Fruit fly (Drosophila melanogaster) whole organism, embryonic: ENCODE results near the gene bys.

Source experiments
- Adf1 ChIP-seq: fragments of 200-800 bp; sonication (Bioruptor generic); IDR thresholded peaks from 2 replicates; pipeline ENCODE4 v1.3.6; 2022; ENCODE audit warnings: missing biosample characterization, missing genetic modification characterization
- CG1024 ChIP-seq: fragments of 200-800 bp; sonication (Bioruptor generic); IDR thresholded peaks from 2 replicates; pipeline ENCODE4 v1.3.6; 2022; ENCODE audit warnings: missing biosample characterization, missing genetic modification characterization
- CG10321 ChIP-seq: fragments of 200-800 bp; sonication (Bioruptor generic); IDR thresholded peaks from 2 replicates; pipeline ENCODE4 v1.3.6; 2022; ENCODE audit warnings: missing biosample characterization, missing genetic modification characterization
- CG10654 ChIP-seq: fragments of 200-800 bp; sonication (Bioruptor generic); optimal IDR thresholded peaks from 2 replicates; lab custom pipeline; 2016; ENCODE audit warnings: missing biosample characterization, missing genetic modification characterization
- CG12071 ChIP-seq: fragments of 200-800 bp; sonication (Bioruptor generic); optimal IDR thresholded peaks from 3 replicates; lab custom pipeline; 2018; ENCODE audit warnings: missing biosample characterization, mild to moderate bottlenecking, missing genetic modification characterization
- CG12769 ChIP-seq: fragments of 200-800 bp; sonication (Bioruptor generic); optimal IDR thresholded peaks from 2 replicates; lab custom pipeline; 2019; ENCODE audit warnings: missing biosample characterization, mild to moderate bottlenecking, missing genetic modification characterization, moderate library complexity
- CG1529 ChIP-seq: fragments of 200-800 bp; sonication (Bioruptor generic); optimal IDR thresholded peaks from 3 replicates; lab custom pipeline; 2018; ENCODE audit warnings: missing biosample characterization, missing genetic modification characterization
- CG17385 ChIP-seq: fragments of 200-800 bp; sonication (Bioruptor generic); optimal IDR thresholded peaks from 3 replicates; lab custom pipeline; 2018; ENCODE audit warnings: missing biosample characterization, mild to moderate bottlenecking, missing genetic modification characterization
- CG2199 ChIP-seq: fragments of 200-800 bp; sonication (Bioruptor generic); IDR thresholded peaks from 3 replicates; pipeline ENCODE4 v1.3.6; 2022; ENCODE audit warnings: missing biosample characterization, missing genetic modification characterization
- CG30020 ChIP-seq: fragments of 200-800 bp; optimal IDR thresholded peaks from 2 replicates; lab custom pipeline; 2019; ENCODE audit warnings: missing biosample characterization, mild to moderate bottlenecking, missing genetic modification characterization, moderate library complexity
- CG31441 ChIP-seq: fragments of 200-800 bp; sonication (Bioruptor generic); IDR thresholded peaks from 2 replicates; pipeline ENCODE4 v1.3.6; 2022; ENCODE audit warnings: missing biosample characterization, missing genetic modification characterization
- CG32772 ChIP-seq: fragments of 200-800 bp; sonication (Bioruptor generic); IDR thresholded peaks from 2 replicates; pipeline ENCODE4 v1.3.6; 2022; ENCODE audit warnings: missing biosample characterization, missing genetic modification characterization
- CG7556 ChIP-seq: fragments of 200-800 bp; sonication (Bioruptor generic); optimal IDR thresholded peaks from 2 replicates; lab custom pipeline; 2017; ENCODE audit warnings: missing biosample characterization, mild to moderate bottlenecking, missing genetic modification characterization
- CG7839 ChIP-seq: fragments of 200-800 bp; sonication (Bioruptor generic); optimal IDR thresholded peaks from 3 replicates; lab custom pipeline; 2018; ENCODE audit warnings: missing biosample characterization, mild to moderate bottlenecking, missing genetic modification characterization, moderate library complexity
- CG9727 ChIP-seq: fragments of 200-800 bp; sonication (Bioruptor generic); optimal IDR thresholded peaks from 3 replicates; lab custom pipeline; 2017; ENCODE audit warnings: missing biosample characterization, mild to moderate bottlenecking, missing genetic modification characterization
- D19B ChIP-seq: fragments of 200-800 bp; sonication (Bioruptor generic); optimal IDR thresholded peaks from 2 replicates; lab custom pipeline; 2017; ENCODE audit warnings: missing biosample characterization, mild to moderate bottlenecking, missing genetic modification characterization
- Dip3 ChIP-seq: fragments of 200-800 bp; sonication (Bioruptor generic); optimal IDR thresholded peaks from 3 replicates; lab custom pipeline; 2016; ENCODE audit warnings: missing biosample characterization, missing genetic modification characterization
- Dll ChIP-seq: fragments of 200-800 bp; sonication (Bioruptor generic); IDR thresholded peaks from 4 replicates; pipeline ENCODE4 v1.3.6; 2022; ENCODE audit warnings: missing biosample characterization, missing genetic modification characterization; ENCODE audit not compliant: partially characterized antibody
- Doc2 ChIP-seq: fragments of 200-800 bp; sonication (Bioruptor generic); IDR thresholded peaks from 2 replicates; pipeline ENCODE4 v1.3.6; 2022; ENCODE audit warnings: missing biosample characterization, missing genetic modification characterization
- Doc3 ChIP-seq: fragments of 200-800 bp; sonication (Bioruptor generic); IDR thresholded peaks from 3 replicates; pipeline ENCODE4 v1.3.6; 2022; ENCODE audit warnings: missing biosample characterization, missing genetic modification characterization; ENCODE audit not compliant: partially characterized antibody
- Eip74EF ChIP-seq, 2 experiments: fragments of 200-800 bp in 1 of 2; fragments of >200 bp in 1 of 2; sonication (Bioruptor generic) in 1 of 2; optimal IDR thresholded peaks; 2 replicates each; lab custom pipeline; 2017 to 2019; ENCODE audit warnings: missing biosample characterization in 2 of 2, missing genetic modification characterization in 2 of 2, mild to moderate bottlenecking in 1 of 2, moderate library complexity in 1 of 2
- HHEX ChIP-seq: fragments of 200-800 bp; sonication (Bioruptor generic); optimal IDR thresholded peaks from 3 replicates; lab custom pipeline; 2017; ENCODE audit warnings: missing biosample characterization, mild to moderate bottlenecking, missing genetic modification characterization, missing genetic modification reagents
- HLH54F ChIP-seq: fragments of 200-800 bp; sonication (Bioruptor generic); optimal IDR thresholded peaks from 3 replicates; lab custom pipeline; 2016; ENCODE audit warnings: missing biosample characterization, missing genetic modification characterization
- Neu2 ChIP-seq: fragments of 200-800 bp; sonication (Bioruptor generic); optimal IDR thresholded peaks from 3 replicates; lab custom pipeline; 2016; ENCODE audit warnings: missing biosample characterization, missing genetic modification characterization, borderline replicate concordance
- NfI ChIP-seq: fragments of 200-800 bp; sonication (Bioruptor generic); optimal IDR thresholded peaks from 3 replicates; lab custom pipeline; 2018; ENCODE audit warnings: missing biosample characterization, mild to moderate bottlenecking, missing genetic modification characterization, moderate library complexity
- Oli ChIP-seq: fragments of 200-800 bp; sonication (Bioruptor generic); optimal IDR thresholded peaks from 2 replicates; lab custom pipeline; 2018; ENCODE audit warnings: missing biosample characterization, mild to moderate bottlenecking, missing genetic modification characterization, moderate library complexity
- al ChIP-seq: fragments of 200-800 bp; sonication (Bioruptor generic); IDR thresholded peaks from 2 replicates; pipeline ENCODE4 v1.3.6; 2022; ENCODE audit warnings: missing biosample characterization, missing genetic modification characterization
- cas ChIP-seq: fragments of 200-800 bp; sonication (Bioruptor generic); IDR thresholded peaks from 2 replicates; pipeline ENCODE4 v1.3.6; 2022; ENCODE audit warnings: missing biosample characterization, missing genetic modification characterization
- danr ChIP-seq: fragments of 200-800 bp; sonication (Bioruptor generic); IDR thresholded peaks from 2 replicates; pipeline ENCODE4 v1.3.6; 2022; ENCODE audit warnings: missing biosample characterization, missing genetic modification characterization
- dysf ChIP-seq: fragments of 200-800 bp; sonication (Bioruptor generic); IDR thresholded peaks from 3 replicates; pipeline ENCODE4 v1.3.6; 2022; ENCODE audit warnings: missing biosample characterization, missing genetic modification characterization
- fd64A ChIP-seq: fragments of 200-800 bp; sonication (Bioruptor generic); optimal IDR thresholded peaks from 3 replicates; lab custom pipeline; 2018; ENCODE audit warnings: missing biosample characterization, mild to moderate bottlenecking, missing genetic modification characterization
- fru ChIP-seq: fragments of >200 bp; optimal IDR thresholded peaks from 2 replicates; lab custom pipeline; 2017
- gcm2 ChIP-seq: fragments of 200-800 bp; sonication (Bioruptor generic); optimal IDR thresholded peaks from 2 replicates; lab custom pipeline; 2016; ENCODE audit warnings: missing biosample characterization, missing genetic modification characterization
- grn ChIP-seq: fragments of 200-800 bp; sonication (Bioruptor generic); optimal IDR thresholded peaks from 3 replicates; lab custom pipeline; 2017; ENCODE audit warnings: missing biosample characterization, missing genetic modification characterization
- h ChIP-seq: fragments of >200 bp; optimal IDR thresholded peaks from 2 replicates; lab custom pipeline; 2017
- hb ChIP-seq: fragments of 200-800 bp; sonication (Bioruptor generic); IDR thresholded peaks from 3 replicates; pipeline ENCODE4 v1.3.6; 2022; ENCODE audit warnings: missing biosample characterization, missing genetic modification characterization; ENCODE audit not compliant: partially characterized antibody
- nom ChIP-seq: fragments of 200-800 bp; sonication (Bioruptor generic); optimal IDR thresholded peaks from 2 replicates; lab custom pipeline; 2017; ENCODE audit warnings: missing biosample characterization, missing genetic modification characterization, mild to moderate bottlenecking, moderate library complexity, missing genetic modification reagents
- pb ChIP-seq: fragments of 200-800 bp; sonication (Bioruptor generic); optimal IDR thresholded peaks from 3 replicates; lab custom pipeline; 2016; ENCODE audit warnings: missing biosample characterization, missing genetic modification characterization
- phol ChIP-seq: fragments of 200-800 bp; sonication (Bioruptor generic); optimal IDR thresholded peaks from 3 replicates; lab custom pipeline; 2018; ENCODE audit warnings: missing biosample characterization, mild to moderate bottlenecking, missing genetic modification characterization, moderate library complexity
- psq ChIP-seq: fragments of 200-800 bp; sonication (Bioruptor generic); optimal IDR thresholded peaks from 2 replicates; lab custom pipeline; 2017; ENCODE audit warnings: missing biosample characterization, missing genetic modification characterization
- sc ChIP-seq, 3 experiments: fragments of >200 bp in 2 of 3; fragments of 200-800 bp in 1 of 3; sonication (Bioruptor generic) in 1 of 3; optimal IDR thresholded peaks; 2 replicates in 2 of 3; 3 replicates in 1 of 3; lab custom pipeline; 2017; ENCODE audit warnings: mild to moderate bottlenecking in 1 of 3, missing biosample characterization in 1 of 3, missing genetic modification characterization in 1 of 3, missing genetic modification reagents in 1 of 3
- seq ChIP-seq: fragments of 200-800 bp; sonication (Bioruptor generic); IDR thresholded peaks from 2 replicates; pipeline ENCODE4 v1.3.6; 2022; ENCODE audit warnings: missing biosample characterization, missing genetic modification characterization
- sima ChIP-seq: fragments of 200-800 bp; sonication (Bioruptor generic); optimal IDR thresholded peaks from 2 replicates; lab custom pipeline; 2016; ENCODE audit warnings: missing biosample characterization, missing genetic modification characterization
- sna ChIP-seq: fragments of 200-800 bp; sonication (Bioruptor generic); IDR thresholded peaks from 2 replicates; pipeline ENCODE4 v1.3.6; 2022; ENCODE audit warnings: missing biosample characterization, missing genetic modification characterization; ENCODE audit not compliant: partially characterized antibody
- sob ChIP-seq: fragments of 200-800 bp; sonication (Bioruptor generic); IDR thresholded peaks from 2 replicates; pipeline ENCODE4 v1.3.6; 2022; ENCODE audit warnings: missing biosample characterization, missing genetic modification characterization
- stwl ChIP-seq: fragments of 200-800 bp; sonication (Bioruptor generic); optimal IDR thresholded peaks from 3 replicates; lab custom pipeline; 2018; ENCODE audit warnings: missing biosample characterization, mild to moderate bottlenecking, missing genetic modification characterization, moderate library complexity
- tin ChIP-seq: fragments of 200-800 bp; sonication (Bioruptor generic); optimal IDR thresholded peaks from 3 replicates; lab custom pipeline; 2016; ENCODE audit warnings: missing biosample characterization, missing genetic modification characterization

bys gene

dm6 chrX:7944772-7945722 is 43.4 kb downstream of the bys start (continued):
- TF ChIP-seq HLH54F (GFP tag; lab: Kevin White, UChicago) (no peak), Dip3 (peak; percentile 14), CG1529 (GFP tag; lab: Kevin White, UChicago) (no peak), Eip74EF (GFP tag; optimal IDR thresholded peaks at IDR 0.05; lab: Kevin White, UChicago) (no peak), CG9727 (GFP tag; lab: Kevin White, UChicago) (peak; percentile 3), seq (no peak), CG12769 (tag; lab: Kevin White, UChicago) (peak; percentile 54), danr (GFP tag; lab: Robert Waterston, UW) (no peak), Doc2 (no peak), NfI (GFP tag; lab: Kevin White, UChicago) (peak; percentile 36), hb (GFP tag; lab: Robert Waterston, UW) (no peak), fru (no peak), sima (GFP tag; lab: Kevin White, UChicago) (no peak), sob (GFP tag; lab: Robert Waterston, UW) (no peak), D19B (GFP tag; lab: Kevin White, UChicago) (peak; percentile 51), HHEX (GFP tag; lab: Kevin White, UChicago) (no peak), dysf (no peak), CG10654 (no peak), Oli (tag; lab: Kevin White, UChicago) (no peak), phol (tag; lab: Kevin White, UChicago) (peak; percentile 26), psq (GFP tag; lab: Kevin White, UChicago) (no peak), CG31441 (GFP tag; lab: Robert Waterston, UW) (peak; percentile 41), CG7839 (tag; lab: Kevin White, UChicago) (peak; percentile 30), CG30020 (tag; lab: Kevin White, UChicago) (no peak), Dll (GFP tag; lab: Robert Waterston, UW) (0 out of 4 replicates have a peak, but pooled peaks have one; percentile 37), CG1024 (GFP tag; lab: Robert Waterston, UW) (0 out of 2 replicates have a peak, but pooled peaks have one; percentile 2), Neu2 (GFP tag; lab: Kevin White, UChicago) (no peak), tin (GFP tag; lab: Kevin White, UChicago) (no peak), CG7556 (GFP tag; lab: Kevin White, UChicago) (no peak), h (lab: Kevin White, UChicago) (no peak), fd64A (GFP tag; lab: Kevin White, UChicago) (no peak), CG12071 (GFP tag; lab: Kevin White, UChicago) (no peak), CG10321 (GFP tag; lab: Robert Waterston, UW) (no peak), cas (no peak), Adf1 (GFP tag; lab: Robert Waterston, UW) (peak; percentile 50; the same call in 1 of the 2 replicates), CG32772 (GFP tag; lab: Robert Waterston, UW) (0 out of 2 replicates have a peak, but pooled peaks have one; percentile 33), al (GFP tag; lab: Robert Waterston, UW) (peak; percentile 34; the same call in 1 of the 2 replicates), gcm2 (GFP tag; lab: Kevin White, UChicago) (no peak), grn (no peak), stwl (tag; lab: Kevin White, UChicago) (no peak), Doc3 (peak; percentile 27; the same call in 1 of the 3 replicates), CG17385 (GFP tag; lab: Kevin White, UChicago) (no peak), nom (peak; percentile 5), sc (optimal IDR thresholded peaks at IDR 0.05; lab: Kevin White, UChicago) (no peak), sc (GFP tag; optimal IDR thresholded peaks at IDR 0.05; lab: Kevin White, UChicago) (no peak), sna (GFP tag; lab: Robert Waterston, UW) (0 out of 2 replicates have a peak, but pooled peaks have one; percentile 19), pb (GFP tag; lab: Kevin White, UChicago) (peak; percentile 8), CG2199 (0 out of 3 replicates have a peak, but pooled peaks have one; percentile 13)
